Fruit fly (Drosophila melanogaster): ENCODE results near the gene CG7691.

The CG7691 gene

dm6 chr3R:18565073-18565472, 5.4 kb downstream of the CG7691 start, which contains the start of the genes CG43210 and hemo:
TSS of gene CG43210 (minus strand) at chr3R:18565173.
TSS of gene hemo (minus strand) at chr3R:18565173.
- TF ChIP-seq CG14655 (GFP tag; optimal IDR thresholded peaks at IDR 0.05) (peak; percentile 11), gl (tag; optimal IDR thresholded peaks at IDR 0.05) (no peak), fd96Ca (GFP tag; IDR thresholded peaks at IDR 0.05) (no peak), Snoo (tag; optimal IDR thresholded peaks at IDR 0.05) (no peak), Ets98B (GFP tag; IDR thresholded peaks at IDR 0.05) (no peak), D1 (tag; optimal IDR thresholded peaks at IDR 0.05) (no peak), CG8159 (tag; optimal IDR thresholded peaks at IDR 0.05) (peak; percentile 31)

- TF ChIP-seq CG8301 (tag; optimal IDR thresholded peaks at IDR 0.05) = no peak
Observed at dm6 chr3R:18572240-18572803, 12.7 kb downstream of the CG7691 start.

- TF ChIP-seq CG13204 (GFP tag; optimal IDR thresholded peaks at IDR 0.05) = no peak
- no peak for TF ChIP-seq CG8159 (tag; optimal IDR thresholded peaks at IDR 0.05)
- no peak for TF ChIP-seq CG15710 (tag; optimal IDR thresholded peaks at IDR 0.05)
- TF ChIP-seq CG32121 (GFP tag; IDR thresholded peaks at IDR 0.05) = no peak
Observed at dm6 chr3R:18572845-18573490, 13.3 kb downstream of the CG7691 start, which contains the start of the genes CG7694 and fray. TSS of gene CG7694 (plus strand) at chr3R:18573091. TSS of gene fray (plus strand) at chr3R:18573091.

- peak; percentile 97 for TF ChIP-seq CG14655 (GFP tag; optimal IDR thresholded peaks at IDR 0.05)
- peak; percentile 75 for TF ChIP-seq CG10348 (GFP tag; IDR thresholded peaks at IDR 0.05)
- TF ChIP-seq CG17806 (tag; optimal IDR thresholded peaks at IDR 0.05) = peak; percentile 93
- peak; percentile 93 for TF ChIP-seq Snoo (tag; optimal IDR thresholded peaks at IDR 0.05)
- peak; percentile 87 for TF ChIP-seq CG13204 (GFP tag; optimal IDR thresholded peaks at IDR 0.05)
- peak; percentile 92 for TF ChIP-seq Pif1B (GFP tag; optimal IDR thresholded peaks at IDR 0.05)
- TF ChIP-seq Ets98B (GFP tag; IDR thresholded peaks at IDR 0.05) = peak; percentile 86
- TF ChIP-seq CG9948 (tag; optimal IDR thresholded peaks at IDR 0.05) = peak; percentile 96
- peak; percentile 94 for TF ChIP-seq CG32121 (GFP tag; IDR thresholded peaks at IDR 0.05)
- TF ChIP-seq CG12605 (GFP tag; IDR thresholded peaks at IDR 0.05) = peak; percentile 80
- TF ChIP-seq CG8159 (tag; optimal IDR thresholded peaks at IDR 0.05) = peak; percentile 96
- TF ChIP-seq EcR (GFP tag; optimal IDR thresholded peaks at IDR 0.05) = peak; percentile 82
- peak; percentile 95 for TF ChIP-seq Pif1A (GFP tag; optimal IDR thresholded peaks at IDR 0.05)
- peak; percentile 97 for TF ChIP-seq CG15710 (tag; optimal IDR thresholded peaks at IDR 0.05)
- peak; percentile 87 for TF ChIP-seq rn (GFP tag; IDR thresholded peaks at IDR 0.05)
- TF ChIP-seq CG8301 (tag; optimal IDR thresholded peaks at IDR 0.05) = peak; percentile 96
- peak; percentile 80; the same call in 2 of the 3 replicates for TF ChIP-seq fd96Ca (GFP tag; IDR thresholded peaks at IDR 0.05)
- TF ChIP-seq CG4496 (GFP tag; IDR thresholded peaks at IDR 0.05) = peak; percentile 89
- TF ChIP-seq CG34367 (tag; optimal IDR thresholded peaks at IDR 0.05) = peak; percentile 95
- peak; percentile 91 for TF ChIP-seq D1 (tag; optimal IDR thresholded peaks at IDR 0.05)
- peak; percentile 85 for TF ChIP-seq gl (tag; optimal IDR thresholded peaks at IDR 0.05)
Observed at dm6 chr3R:18573699-18574259, 14.1 kb downstream of the CG7691 start.

dm6 chr3R:18577739-18578417, 18.2 kb downstream of the CG7691 start:
- TF ChIP-seq CG4496 (GFP tag; IDR thresholded peaks at IDR 0.05) = peak; percentile 46; the same call in 1 of the 3 replicates
- peak; percentile 39 for TF ChIP-seq Pif1A (GFP tag; optimal IDR thresholded peaks at IDR 0.05)
- TF ChIP-seq CG12605 (GFP tag; IDR thresholded peaks at IDR 0.05) = no peak
- no peak for TF ChIP-seq Snoo (tag; optimal IDR thresholded peaks at IDR 0.05)
- TF ChIP-seq CG15710 (tag; optimal IDR thresholded peaks at IDR 0.05) = peak; percentile 2
- peak; percentile 29 for TF ChIP-seq CG8301 (tag; optimal IDR thresholded peaks at IDR 0.05)
- TF ChIP-seq CG8159 (tag; optimal IDR thresholded peaks at IDR 0.05) = peak; percentile 10
- no peak for TF ChIP-seq Pif1B (GFP tag; optimal IDR thresholded peaks at IDR 0.05)
- TF ChIP-seq CG14655 (GFP tag; optimal IDR thresholded peaks at IDR 0.05) = peak; percentile 45
- no peak for TF ChIP-seq EcR (GFP tag; optimal IDR thresholded peaks at IDR 0.05)
- TF ChIP-seq fd96Ca (GFP tag; IDR thresholded peaks at IDR 0.05) = peak; percentile 33; the same call in 1 of the 3 replicates
- TF ChIP-seq gl (tag; optimal IDR thresholded peaks at IDR 0.05) = no peak
- TF ChIP-seq CG9948 (tag; optimal IDR thresholded peaks at IDR 0.05) = peak; percentile 13

dm6 chr3R:18580979-18581378, 21.3 kb downstream of the CG7691 start:
- TF ChIP-seq CG13204 (GFP tag; optimal IDR thresholded peaks at IDR 0.05) = no peak
- TF ChIP-seq CG34367 (tag; optimal IDR thresholded peaks at IDR 0.05) = no peak
- TF ChIP-seq Pif1B (GFP tag; optimal IDR thresholded peaks at IDR 0.05) = no peak
- TF ChIP-seq rn (GFP tag; IDR thresholded peaks at IDR 0.05) = no peak

Measured in whole organism, pupa.